Fruit fly (Drosophila melanogaster): Measurements from ENCODE around the gene lama.
A peak's percentile ranks its signal among the peaks of the same experiment; 100 is the strongest.

lama gene

dm6 chr3L:5355074-5355790 lies 491 bp downstream of the lama start, which contains the start of gene CG46456 (continued):
- no peak for TF ChIP-seq Abd-B (GFP tag; optimal IDR thresholded peaks at IDR 0.05)
- no peak for TF ChIP-seq Hr78 (GFP tag; optimal IDR thresholded peaks at IDR 0.05)
- TF ChIP-seq ey (GFP tag; optimal IDR thresholded peaks at IDR 0.05) = peak; percentile 92
- TF ChIP-seq br (GFP tag; optimal IDR thresholded peaks at IDR 0.05) = peak; percentile 92
- peak; percentile 96 for TF ChIP-seq HLH106 (tag; optimal IDR thresholded peaks at IDR 0.05)
- peak; percentile 35 for TF ChIP-seq Mio (GFP tag; optimal IDR thresholded peaks at IDR 0.05)
- no peak for TF ChIP-seq Hr83 (GFP tag; optimal IDR thresholded peaks at IDR 0.05; ENCODE audit: poor library complexity, severe bottlenecking)
- TF ChIP-seq CG32264 (GFP tag; optimal IDR thresholded peaks at IDR 0.05) = peak; percentile 58
- peak; percentile 92 for TF ChIP-seq psq (GFP tag; optimal IDR thresholded peaks at IDR 0.05)
- no peak for TF ChIP-seq Dif (GFP tag; optimal IDR thresholded peaks at IDR 0.05; ENCODE audit: partially characterized antibody)
- peak; percentile 96 for TF ChIP-seq brk (GFP tag; optimal IDR thresholded peaks at IDR 0.05)
- peak; percentile 97 for TF ChIP-seq OdsH (GFP tag; optimal IDR thresholded peaks at IDR 0.05)
- TF ChIP-seq CrebA (GFP tag; optimal IDR thresholded peaks at IDR 0.05; ENCODE audit: borderline replicate concordance) = no peak
- TF ChIP-seq tai (GFP tag; optimal IDR thresholded peaks at IDR 0.05) = no peak
- TF ChIP-seq rgr (GFP tag; optimal IDR thresholded peaks at IDR 0.05) = peak; percentile 96
- TF ChIP-seq Jra (GFP tag; optimal IDR thresholded peaks at IDR 0.05) = peak; percentile 52
- TF ChIP-seq N (GFP tag; optimal IDR thresholded peaks at IDR 0.05) = no peak
- peak in 1 of 2 experiments; percentile 96 for TF ChIP-seq foxo (GFP tag; optimal IDR thresholded peaks at IDR 0.05)
- TF ChIP-seq woc (GFP tag; optimal IDR thresholded peaks at IDR 0.05) = peak; percentile 71
- TF ChIP-seq h (GFP tag; optimal IDR thresholded peaks at IDR 0.05) = peak; percentile 97

dm6 chr3L:5354472-5354871 lies 1.3 kb downstream of the lama start:
- TF ChIP-seq Mio (GFP tag; optimal IDR thresholded peaks at IDR 0.05) = no peak
- TF ChIP-seq N (GFP tag; optimal IDR thresholded peaks at IDR 0.05) = no peak
- no peak for TF ChIP-seq HLH106 (tag; optimal IDR thresholded peaks at IDR 0.05)
- no peak for TF ChIP-seq Dif (GFP tag; optimal IDR thresholded peaks at IDR 0.05; ENCODE audit: partially characterized antibody)

DNA sequence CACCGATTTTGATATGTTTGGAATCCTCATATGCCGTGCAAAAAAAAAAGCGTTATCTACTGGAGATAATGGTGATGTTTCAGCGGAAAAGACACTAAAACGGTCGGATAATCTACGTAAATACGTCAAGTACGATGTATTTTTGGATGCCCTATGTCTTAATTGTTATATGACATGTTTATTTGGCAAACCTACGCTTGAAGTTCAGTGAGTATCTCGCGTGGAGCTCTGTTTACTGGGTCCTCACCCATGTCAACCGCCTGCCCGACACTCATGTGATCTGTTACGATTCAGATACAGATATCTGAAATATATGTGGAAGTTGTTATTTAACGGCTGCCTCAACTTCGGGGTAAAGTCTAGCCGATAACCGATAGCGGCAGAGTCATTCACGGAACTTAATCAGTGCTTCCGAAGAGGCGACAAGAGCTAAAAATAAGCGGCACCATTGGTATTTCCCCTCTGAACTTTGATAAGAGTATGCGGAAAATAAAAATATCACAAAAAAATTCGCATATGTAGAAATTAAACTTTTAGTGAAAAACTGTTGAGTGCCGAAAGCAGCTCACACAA lies 2.2 kb downstream of the lama start:
- TF ChIP-seq Rel (GFP tag; optimal IDR thresholded peaks at IDR 0.05) (no peak), Rel (tag; optimal IDR thresholded peaks at IDR 0.05) (peak; percentile 85), Vsx2 (GFP tag; optimal IDR thresholded peaks at IDR 0.05; ENCODE audit: partially characterized antibody) (no peak), Hnf4 (GFP tag; optimal IDR thresholded peaks at IDR 0.05) (peak; percentile 46), CrebA (GFP tag; optimal IDR thresholded peaks at IDR 0.05; ENCODE audit: borderline replicate concordance) (no peak), CG9705 (GFP tag; optimal IDR thresholded peaks at IDR 0.05) (no peak)

DNA sequence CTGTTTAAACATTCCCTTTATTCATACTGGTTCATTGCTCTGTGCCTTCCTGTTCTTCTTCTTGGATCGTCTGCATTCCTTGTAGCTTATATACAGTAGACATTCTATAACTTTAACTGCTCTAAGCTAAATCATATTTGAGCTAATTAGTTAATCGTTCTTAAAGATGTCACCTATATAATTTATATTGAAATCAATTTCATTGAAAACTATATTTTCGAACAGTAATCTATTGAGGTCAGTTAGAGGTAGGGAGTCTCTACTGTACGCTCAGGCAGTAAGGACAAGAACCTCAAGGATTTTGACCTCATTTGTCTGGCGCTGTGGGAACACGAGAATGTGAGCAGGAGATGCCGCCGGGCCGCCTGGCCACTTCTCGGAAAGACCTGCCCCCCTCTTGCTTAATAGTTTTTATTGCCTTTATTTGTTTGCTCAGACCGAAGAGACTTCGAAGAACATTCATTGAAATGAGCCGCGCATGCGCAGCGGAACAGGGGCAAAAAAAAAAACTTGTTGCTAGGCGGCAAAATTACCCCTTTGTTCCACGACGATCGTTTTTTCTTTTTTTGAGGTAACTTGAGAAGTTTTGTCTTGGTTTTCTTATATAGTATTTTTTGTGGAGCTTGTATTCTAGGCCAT lies 2.9 kb downstream of the lama start:
- TF ChIP-seq Vsx2 (GFP tag; optimal IDR thresholded peaks at IDR 0.05; ENCODE audit: partially characterized antibody) (no peak), Rel (GFP tag; optimal IDR thresholded peaks at IDR 0.05) (no peak), Rel (tag; optimal IDR thresholded peaks at IDR 0.05) (no peak), rgr (GFP tag; optimal IDR thresholded peaks at IDR 0.05) (peak; percentile 74), h (GFP tag; optimal IDR thresholded peaks at IDR 0.05) (peak; percentile 81), OdsH (GFP tag; optimal IDR thresholded peaks at IDR 0.05) (peak; percentile 81), usp (GFP tag; optimal IDR thresholded peaks at IDR 0.05) (no peak), Sp1 (GFP tag; optimal IDR thresholded peaks at IDR 0.05) (peak; percentile 67), psq (GFP tag; optimal IDR thresholded peaks at IDR 0.05) (peak; percentile 71), N (GFP tag; optimal IDR thresholded peaks at IDR 0.05) (no peak), lola (GFP tag; optimal IDR thresholded peaks at IDR 0.05) (no peak), dmrt93B (GFP tag; optimal IDR thresholded peaks at IDR 0.05) (peak; percentile 18), dl (GFP tag; optimal IDR thresholded peaks at IDR 0.05; ENCODE audit: insufficient read depth in 1 of 2, partially characterized antibody in 2 of 2) (no peak), br (GFP tag; optimal IDR thresholded peaks at IDR 0.05) (peak; percentile 67), dsf (GFP tag; optimal IDR thresholded peaks at IDR 0.05; ENCODE audit: borderline replicate concordance) (no peak), jim (GFP tag; optimal IDR thresholded peaks at IDR 0.05) (no peak), CrebA (GFP tag; optimal IDR thresholded peaks at IDR 0.05; ENCODE audit: borderline replicate concordance) (no peak), ey (GFP tag; optimal IDR thresholded peaks at IDR 0.05) (peak; percentile 79), HLH106 (tag; optimal IDR thresholded peaks at IDR 0.05) (peak; percentile 80), CG9705 (GFP tag; optimal IDR thresholded peaks at IDR 0.05) (peak; percentile 59), tai (GFP tag; optimal IDR thresholded peaks at IDR 0.05) (peak; percentile 41), Mio (GFP tag; optimal IDR thresholded peaks at IDR 0.05) (no peak), Hr83 (GFP tag; optimal IDR thresholded peaks at IDR 0.05; ENCODE audit: poor library complexity, severe bottlenecking) (no peak), woc (GFP tag; optimal IDR thresholded peaks at IDR 0.05) (peak; percentile 5), Abd-B (GFP tag; optimal IDR thresholded peaks at IDR 0.05) (no peak), brk (GFP tag; optimal IDR thresholded peaks at IDR 0.05) (peak; percentile 68), sage (GFP tag; optimal IDR thresholded peaks at IDR 0.05) (peak; percentile 64), Hnf4 (GFP tag; optimal IDR thresholded peaks at IDR 0.05) (peak; percentile 81), foxo (GFP tag; optimal IDR thresholded peaks at IDR 0.05) (peak in 1 of 2 experiments; percentile 85), GATAd (GFP tag; optimal IDR thresholded peaks at IDR 0.05) (no peak), fru (GFP tag; optimal IDR thresholded peaks at IDR 0.05) (peak; percentile 84), Dfd (GFP tag; optimal IDR thresholded peaks at IDR 0.05) (no peak), Jra (GFP tag; optimal IDR thresholded peaks at IDR 0.05) (peak; percentile 43), Hr78 (GFP tag; optimal IDR thresholded peaks at IDR 0.05) (no peak), pan (optimal IDR thresholded peaks at IDR 0.05) (no peak)
